Worm (Caenorhabditis elegans) whole organism, early embryonic: ENCODE results near the gene srh-173.

Experiments used
- B0310.2 ChIP-seq: sonication (generic microtip); optimal IDR thresholded peaks from 2 replicates; lab custom pipeline; 2016; ENCODE audit warnings: mild to moderate bottlenecking, missing genetic modification characterization, missing compliant biosample characterization
- F13C5.2 ChIP-seq: sonication (generic microtip); optimal IDR thresholded peaks from 2 replicates; lab custom pipeline; 2017; ENCODE audit warnings: mild to moderate bottlenecking, missing genetic modification characterization, inconsistent platforms, missing compliant biosample characterization
- aly-1 ChIP-seq: sonication (generic microtip); optimal IDR thresholded peaks from 2 replicates; lab custom pipeline; 2016; ENCODE audit warnings: missing genetic modification characterization, missing compliant biosample characterization
- ama-1 ChIP-seq: fragments of 150-350 bp; optimal IDR thresholded peaks from 2 replicates; lab custom pipeline; 2014
- ceh-13 ChIP-seq: fragments of 200-800 bp; sonication (Bioruptor generic); optimal IDR thresholded peaks from 2 replicates; lab custom pipeline; 2018; ENCODE audit warnings: mild to moderate bottlenecking, missing genetic modification characterization, missing compliant biosample characterization
- ceh-36 ChIP-seq: sonication (generic microtip); optimal IDR thresholded peaks from 2 replicates; lab custom pipeline; 2016; ENCODE audit warnings: missing genetic modification characterization, inconsistent platforms, missing compliant biosample characterization
- ets-7 ChIP-seq: sonication (generic microtip); optimal IDR thresholded peaks from 2 replicates; lab custom pipeline; 2016; ENCODE audit warnings: missing genotype, missing genetic modification characterization, missing compliant biosample characterization
- flt-1 ChIP-seq: fragments of 200-800 bp; sonication (Bioruptor generic); IDR thresholded peaks from 2 replicates; pipeline ENCODE4 v1.3.6; 2022; ENCODE audit warnings: missing genetic modification characterization, missing compliant biosample characterization
- hmbx-1 ChIP-seq: sonication (generic microtip); optimal IDR thresholded peaks from 2 replicates; lab custom pipeline; 2016; ENCODE audit warnings: mild to moderate bottlenecking, missing genetic modification characterization, missing compliant biosample characterization
- hmg-4 ChIP-seq: fragments of 200-800 bp; sonication (Bioruptor generic); optimal IDR thresholded peaks from 2 replicates; lab custom pipeline; 2018; ENCODE audit warnings: mild to moderate bottlenecking, missing genetic modification characterization, missing compliant biosample characterization
- hnd-1 ChIP-seq: sonication (generic microtip); optimal IDR thresholded peaks from 2 replicates; lab custom pipeline; 2016; ENCODE audit warnings: missing genetic modification characterization, missing compliant biosample characterization
- pes-1 ChIP-seq: fragments of 200-800 bp; sonication (Bioruptor generic); IDR thresholded peaks from 2 replicates; pipeline ENCODE4 v1.3.6; 2022; ENCODE audit warnings: missing genetic modification reagents, missing genetic modification characterization, missing compliant biosample characterization
- scrt-1 ChIP-seq: fragments of 200-800 bp; sonication (Bioruptor generic); IDR thresholded peaks from 2 replicates; pipeline ENCODE4 v1.3.6; 2022; ENCODE audit warnings: missing genetic modification characterization, missing compliant biosample characterization
- sea-1 ChIP-seq: fragments of 200-800 bp; sonication (Bioruptor generic); conservative IDR thresholded peaks from 2 replicates; pipeline ENCODE4 v1.3.6; 2022; ENCODE audit warnings: missing genetic modification characterization, missing compliant biosample characterization
- tbx-11 ChIP-seq: fragments of 200-800 bp; sonication (Bioruptor generic); IDR thresholded peaks from 2 replicates; pipeline ENCODE4 v1.3.6; 2022; ENCODE audit warnings: missing genetic modification characterization, missing compliant biosample characterization
- tbx-37 ChIP-seq: fragments of 200-800 bp; sonication (Bioruptor generic); conservative IDR thresholded peaks from 2 replicates; pipeline ENCODE4 v1.3.6; 2022; ENCODE audit warnings: missing genetic modification reagents, missing genetic modification characterization, missing compliant biosample characterization
- tra-4 ChIP-seq: sonication (generic microtip); optimal IDR thresholded peaks from 2 replicates; lab custom pipeline; 2017; ENCODE audit warnings: missing genetic modification characterization, missing compliant biosample characterization

Gene srh-173

ce11 chrV:19955171-19955570 is 17.9 kb upstream of the srh-173 start, which contains the start of gene abhd-3.1:
Gene abhd-3.1, plus strand, starts transcription at chrV:19955488.
- TF ChIP-seq aly-1 (tag; lab: Kevin White, UChicago): no peak
- no peak for TF ChIP-seq pes-1 (GFP tag; lab: Robert Waterston, UW)
- no peak for TF ChIP-seq F13C5.2 (tag; lab: Kevin White, UChicago)
- TF ChIP-seq tbx-37 (GFP tag; lab: Robert Waterston, UW): no peak
- no peak for TF ChIP-seq hnd-1 (tag; lab: Kevin White, UChicago)
- no peak for TF ChIP-seq ets-7
- TF ChIP-seq tra-4 (tag; lab: Kevin White, UChicago): no peak
- no peak for TF ChIP-seq ceh-13 (GFP tag; lab: Kevin White, UChicago)
- TF ChIP-seq hmg-4 (GFP tag; lab: Kevin White, UChicago): no peak
- TF ChIP-seq tbx-11: no peak

- TF ChIP-seq ama-1: no peak
- no peak for TF ChIP-seq F13C5.2 (tag; lab: Kevin White, UChicago)
- TF ChIP-seq sea-1: no peak
- no peak for TF ChIP-seq hmg-4 (GFP tag; lab: Kevin White, UChicago)
- TF ChIP-seq B0310.2 (tag; lab: Kevin White, UChicago): no peak
- no peak for TF ChIP-seq hnd-1 (tag; lab: Kevin White, UChicago)
- no peak for TF ChIP-seq pes-1 (GFP tag; lab: Robert Waterston, UW)
- no peak for TF ChIP-seq ceh-13 (GFP tag; lab: Kevin White, UChicago)
- TF ChIP-seq scrt-1: no peak
- TF ChIP-seq tbx-37 (GFP tag; lab: Robert Waterston, UW): no peak
- TF ChIP-seq tra-4 (tag; lab: Kevin White, UChicago): no peak
- TF ChIP-seq flt-1 (GFP tag; lab: Robert Waterston, UW): no peak
- no peak for TF ChIP-seq hmbx-1 (tag; lab: Kevin White, UChicago)
- TF ChIP-seq ceh-36: no peak
- no peak for TF ChIP-seq tbx-11
- no peak for TF ChIP-seq ets-7
- no peak for TF ChIP-seq aly-1 (tag; lab: Kevin White, UChicago)
These were observed 14.3 kb upstream of the srh-173 start, which contains the start of gene srh-172 for ce11 chrV:19958744-19959143. Gene srh-172, plus strand, starts transcription at chrV:19959044.

- TF ChIP-seq hmg-4 (GFP tag; lab: Kevin White, UChicago): peak; percentile 13
- TF ChIP-seq tbx-37 (GFP tag; lab: Robert Waterston, UW): no peak
These were observed 11.1 kb upstream of the srh-173 start for ce11 chrV:19961971-19962370.

- no peak for TF ChIP-seq scrt-1
- TF ChIP-seq ets-7: no peak
- TF ChIP-seq ama-1: peak; percentile 78
- TF ChIP-seq ceh-13 (GFP tag; lab: Kevin White, UChicago): no peak
- TF ChIP-seq tbx-11: no peak
- no peak for TF ChIP-seq ceh-36
These were observed 7.5 kb upstream of the srh-173 start, which contains the start of gene srh-171 for ce11 chrV:19965626-19966025. Gene srh-171, plus strand, starts transcription at chrV:19965700.

ce11 chrV:19978220-19978619 is 5.1 kb downstream of the srh-173 start, which contains the start of gene srh-183:
Gene srh-183, minus strand, starts transcription at chrV:19978320.
- TF ChIP-seq pes-1 (GFP tag; lab: Robert Waterston, UW) (no peak), flt-1 (GFP tag; lab: Robert Waterston, UW) (no peak)

- TF ChIP-seq hmg-4 (GFP tag; lab: Kevin White, UChicago) (no peak), aly-1 (tag; lab: Kevin White, UChicago) (no peak)
These were observed 8.9 kb downstream of the srh-173 start, which contains the start of gene Y60A3A.24 for ce11 chrV:19981832-19982462. Gene Y60A3A.24, minus strand, starts transcription at chrV:19981882.

- TF ChIP-seq scrt-1 (no peak), ceh-36 (no peak), hmbx-1 (tag; lab: Kevin White, UChicago) (no peak), tra-4 (tag; lab: Kevin White, UChicago) (no peak), hmg-4 (GFP tag; lab: Kevin White, UChicago) (no peak), ets-7 (no peak), tbx-37 (GFP tag; lab: Robert Waterston, UW) (no peak), sea-1 (no peak), tbx-11 (no peak)
These were observed 13.1 kb downstream of the srh-173 start, which contains the start of gene clec-260 for ce11 chrV:19986213-19986612. Gene clec-260, minus strand, starts transcription at chrV:19986313.

ce11 chrV:19986788-19987187 is 13.7 kb downstream of the srh-173 start:
- TF ChIP-seq ceh-13 (GFP tag; lab: Kevin White, UChicago) (no peak), pes-1 (GFP tag; lab: Robert Waterston, UW) (no peak), sea-1 (no peak), flt-1 (GFP tag; lab: Robert Waterston, UW) (no peak), tra-4 (tag; lab: Kevin White, UChicago) (no peak), tbx-37 (GFP tag; lab: Robert Waterston, UW) (no peak), ets-7 (no peak), tbx-11 (no peak), ceh-36 (no peak), scrt-1 (no peak), hmbx-1 (tag; lab: Kevin White, UChicago) (no peak), hnd-1 (tag; lab: Kevin White, UChicago) (no peak), ama-1 (no peak), hmg-4 (GFP tag; lab: Kevin White, UChicago) (no peak)
